Worm (Caenorhabditis elegans): ENCODE results near the gene F48A11.4.

- TF ChIP-seq ztf-23 (GFP tag; IDR thresholded peaks at IDR 0.05) (no peak), flt-1 (GFP tag; IDR thresholded peaks at IDR 0.05) (no peak), med-1 (GFP tag; optimal IDR thresholded peaks at IDR 0.05; ENCODE audit: insufficient read depth) (no peak), T22C8.4 (GFP tag; IDR thresholded peaks at IDR 0.05) (no peak), cog-1 (tag; optimal IDR thresholded peaks at IDR 0.05) (no peak)
Observed at ce11 chrII:237721-238120, 21.3 kb upstream of the F48A11.4 start, which contains the start of gene laat-1.

All from whole organism, midembryonic.